Fruit fly (Drosophila melanogaster) whole organism, prepupa: ENCODE results near the gene CG33796.
A peak's percentile ranks its signal among the peaks of the same experiment; 100 is the strongest.

Experiments used
- CG10631 ChIP-seq: fragments of 200-800 bp; sonication (Bioruptor generic); optimal IDR thresholded peaks from 2 replicates; lab custom pipeline; 2016; ENCODE audit warnings: missing biosample characterization, missing genetic modification characterization
- CG11294 ChIP-seq: fragments of 200-800 bp; sonication (Bioruptor generic); IDR thresholded peaks from 2 replicates; pipeline ENCODE4 v1.3.6; 2022; ENCODE audit warnings: missing biosample characterization, missing genetic modification characterization
- CG11762 ChIP-seq: fragments of 200-800 bp; sonication (Bioruptor generic); optimal IDR thresholded peaks from 3 replicates; lab custom pipeline; 2016; ENCODE audit warnings: missing biosample characterization, missing genetic modification characterization; ENCODE audit not compliant: insufficient read depth
- CG11902 ChIP-seq: fragments of 200-800 bp; sonication (Bioruptor generic); optimal IDR thresholded peaks from 3 replicates; lab custom pipeline; 2016; ENCODE audit warnings: missing biosample characterization, missing genetic modification characterization
- CG15336 ChIP-seq: fragments of 200-800 bp; sonication (Bioruptor generic); IDR thresholded peaks from 2 replicates; pipeline ENCODE4 v1.3.6; 2022; ENCODE audit warnings: missing biosample characterization, missing genetic modification characterization
- CG1621 ChIP-seq: fragments of 200-800 bp; sonication (Bioruptor generic); optimal IDR thresholded peaks from 3 replicates; lab custom pipeline; 2018; ENCODE audit warnings: missing biosample characterization, mild to moderate bottlenecking, missing genetic modification characterization
- CG16779 ChIP-seq: fragments of 200-800 bp; sonication (Bioruptor generic); optimal IDR thresholded peaks from 3 replicates; lab custom pipeline; 2017; ENCODE audit warnings: missing biosample characterization, mild to moderate bottlenecking, missing genetic modification characterization
- CG3032 ChIP-seq: fragments of 200-800 bp; optimal IDR thresholded peaks from 2 replicates; lab custom pipeline; 2019; ENCODE audit warnings: missing biosample characterization, mild to moderate bottlenecking, missing genetic modification characterization, moderate library complexity
- CG31627 ChIP-seq: fragments of 200-800 bp; sonication (Bioruptor generic); optimal IDR thresholded peaks from 3 replicates; lab custom pipeline; 2016; ENCODE audit warnings: missing biosample characterization, missing genetic modification characterization
- CG32006 ChIP-seq: fragments of 200-800 bp; sonication (Bioruptor generic); optimal IDR thresholded peaks from 3 replicates; lab custom pipeline; 2017; ENCODE audit warnings: missing biosample characterization, mild to moderate bottlenecking, missing genetic modification characterization
- CG34406 ChIP-seq: fragments of 200-800 bp; sonication (Bioruptor generic); optimal IDR thresholded peaks from 3 replicates; lab custom pipeline; 2016; ENCODE audit warnings: missing biosample characterization, missing genetic modification characterization
- CG3919 ChIP-seq: fragments of 200-800 bp; sonication (Bioruptor generic); optimal IDR thresholded peaks from 3 replicates; lab custom pipeline; 2016; ENCODE audit warnings: missing biosample characterization, missing genetic modification characterization
- CG4318 ChIP-seq: fragments of 200-800 bp; sonication (Bioruptor generic); optimal IDR thresholded peaks from 3 replicates; lab custom pipeline; 2017; ENCODE audit warnings: missing biosample characterization, mild to moderate bottlenecking, missing genetic modification characterization
- CG6163 ChIP-seq: fragments of 200-800 bp; sonication (Bioruptor generic); IDR thresholded peaks from 3 replicates; pipeline ENCODE4 v1.3.6; 2022; ENCODE audit warnings: missing biosample characterization, missing genetic modification characterization
- CG6276 ChIP-seq: fragments of 200-800 bp; sonication (Bioruptor generic); optimal IDR thresholded peaks from 2 replicates; lab custom pipeline; 2017; ENCODE audit warnings: missing biosample characterization, mild to moderate bottlenecking, missing genetic modification characterization
- CG6792 ChIP-seq: fragments of 200-800 bp; sonication (Bioruptor generic); optimal IDR thresholded peaks from 3 replicates; lab custom pipeline; 2016; ENCODE audit warnings: missing biosample characterization, missing genetic modification characterization
- CG6808 ChIP-seq: fragments of 200-800 bp; sonication (Bioruptor generic); optimal IDR thresholded peaks from 3 replicates; lab custom pipeline; 2017; ENCODE audit warnings: missing biosample characterization, missing genetic modification characterization, mild to moderate bottlenecking, moderate library complexity, missing genetic modification reagents
- CG6854 ChIP-seq: fragments of 200-800 bp; sonication (Bioruptor generic); optimal IDR thresholded peaks from 2 replicates; lab custom pipeline; 2017; ENCODE audit warnings: missing biosample characterization, mild to moderate bottlenecking, missing genetic modification characterization
- CG8119 ChIP-seq: fragments of 200-800 bp; sonication (Bioruptor generic); IDR thresholded peaks from 3 replicates; pipeline ENCODE4 v1.3.6; 2022; ENCODE audit warnings: missing biosample characterization, missing genetic modification characterization
- CG8319 ChIP-seq: fragments of 200-800 bp; sonication (Bioruptor generic); optimal IDR thresholded peaks from 3 replicates; lab custom pipeline; 2016; ENCODE audit warnings: missing biosample characterization, missing genetic modification characterization
- CG9139 ChIP-seq: fragments of 200-800 bp; sonication (Bioruptor generic); optimal IDR thresholded peaks from 3 replicates; lab custom pipeline; 2017; ENCODE audit warnings: missing biosample characterization, mild to moderate bottlenecking, missing genetic modification characterization
- Eip75B ChIP-seq: fragments of 200-800 bp; sonication (Bioruptor generic); optimal IDR thresholded peaks from 3 replicates; lab custom pipeline; 2016; ENCODE audit warnings: missing biosample characterization, missing genetic modification characterization
- Eip78C ChIP-seq: fragments of 200-800 bp; sonication (Bioruptor generic); peaks from one replicate; lab custom pipeline; 2016; ENCODE audit warnings: missing biosample characterization, missing genetic modification characterization
- Eip93F ChIP-seq: fragments of 200-800 bp; sonication (Bioruptor generic); optimal IDR thresholded peaks from 2 replicates; lab custom pipeline; 2016; ENCODE audit warnings: missing biosample characterization, mild to moderate bottlenecking, missing genetic modification characterization
- Ets96B ChIP-seq: fragments of 200-800 bp; optimal IDR thresholded peaks from 2 replicates; lab custom pipeline; 2019; ENCODE audit warnings: missing biosample characterization, mild to moderate bottlenecking, missing genetic modification characterization, moderate library complexity
- Gug ChIP-seq: fragments of 200-800 bp; sonication (Bioruptor generic); IDR thresholded peaks from 2 replicates; pipeline ENCODE4 v1.3.6; 2022; ENCODE audit warnings: missing biosample characterization, missing genetic modification characterization
- Hr39 ChIP-seq: fragments of 200-800 bp; sonication (Bioruptor generic); optimal IDR thresholded peaks from 2 replicates; lab custom pipeline; 2016; ENCODE audit warnings: missing biosample characterization, missing genetic modification characterization
- Hr4 ChIP-seq: fragments of 200-800 bp; sonication (Bioruptor generic); optimal IDR thresholded peaks from 3 replicates; lab custom pipeline; 2016; ENCODE audit warnings: missing biosample characterization, missing genetic modification characterization
- Lpt ChIP-seq: fragments of 200-800 bp; sonication (Bioruptor generic); optimal IDR thresholded peaks from 3 replicates; lab custom pipeline; 2016; ENCODE audit warnings: missing biosample characterization, missing genetic modification characterization
- OdsH ChIP-seq: fragments of 200-800 bp; sonication (Bioruptor generic); optimal IDR thresholded peaks from 3 replicates; lab custom pipeline; 2016; ENCODE audit warnings: missing biosample characterization, missing genetic modification characterization
- Smox ChIP-seq: fragments of 200-800 bp; sonication (Bioruptor generic); optimal IDR thresholded peaks from 3 replicates; lab custom pipeline; 2016; ENCODE audit warnings: missing biosample characterization, missing genetic modification characterization
- Sox102F ChIP-seq: fragments of 200-800 bp; sonication (Bioruptor generic); optimal IDR thresholded peaks from 2 replicates; lab custom pipeline; 2016; ENCODE audit warnings: missing biosample characterization, mild to moderate bottlenecking, missing genetic modification characterization
- Sox14 ChIP-seq: fragments of 200-800 bp; sonication (Bioruptor generic); optimal IDR thresholded peaks from 3 replicates; lab custom pipeline; 2016; ENCODE audit warnings: missing biosample characterization, missing genetic modification characterization
- achi ChIP-seq: fragments of 200-800 bp; sonication (Bioruptor generic); optimal IDR thresholded peaks from 3 replicates; lab custom pipeline; 2016; ENCODE audit warnings: missing biosample characterization, missing genetic modification characterization
- cyc ChIP-seq: fragments of 200-800 bp; sonication (Bioruptor generic); optimal IDR thresholded peaks from 3 replicates; lab custom pipeline; 2016; ENCODE audit warnings: missing biosample characterization, missing genetic modification characterization
- eg ChIP-seq: fragments of 200-800 bp; sonication (Bioruptor generic); IDR thresholded peaks from 3 replicates; pipeline ENCODE4 v1.3.6; 2022; ENCODE audit warnings: missing biosample characterization, missing genetic modification characterization
- fd59A ChIP-seq: fragments of 200-800 bp; sonication (Bioruptor generic); optimal IDR thresholded peaks from 2 replicates; lab custom pipeline; 2017; ENCODE audit warnings: missing biosample characterization, mild to moderate bottlenecking, missing genetic modification characterization, missing genetic modification reagents
- fd85E ChIP-seq: fragments of 200-800 bp; sonication (Bioruptor generic); optimal IDR thresholded peaks from 3 replicates; lab custom pipeline; 2016; ENCODE audit warnings: missing biosample characterization, missing genetic modification characterization
- fkh ChIP-seq: fragments of 200-800 bp; sonication (Bioruptor generic); optimal IDR thresholded peaks from 3 replicates; lab custom pipeline; 2017; ENCODE audit warnings: missing biosample characterization, mild to moderate bottlenecking, missing genetic modification characterization, moderate library complexity
- net ChIP-seq: fragments of 200-800 bp; sonication (Bioruptor generic); optimal IDR thresholded peaks from 3 replicates; lab custom pipeline; 2016; ENCODE audit warnings: missing biosample characterization, missing genetic modification characterization
- pdm3 ChIP-seq: fragments of 200-800 bp; sonication (Bioruptor generic); optimal IDR thresholded peaks from 3 replicates; lab custom pipeline; 2016; ENCODE audit warnings: missing biosample characterization, missing genetic modification characterization
- salr ChIP-seq, 2 experiments: fragments of 200-800 bp; sonication (Bioruptor generic); optimal IDR thresholded peaks; 3 replicates each; lab custom pipeline; 2016 to 2018; ENCODE audit warnings: missing biosample characterization in 2 of 2, missing genetic modification characterization in 2 of 2, mild to moderate bottlenecking in 1 of 2
- ss ChIP-seq, 2 experiments: fragments of 200-800 bp; sonication (Bioruptor generic); optimal IDR thresholded peaks; 2 replicates in 1 of 2; 3 replicates in 1 of 2; lab custom pipeline; 2017 to 2018; ENCODE audit warnings: mild to moderate bottlenecking in 2 of 2, missing biosample characterization in 2 of 2, missing genetic modification characterization in 2 of 2, moderate library complexity in 1 of 2
- svp ChIP-seq: fragments of 200-800 bp; sonication (Bioruptor generic); peaks from one replicate; lab custom pipeline; 2016; ENCODE audit warnings: missing biosample characterization, missing genetic modification characterization
- topi ChIP-seq: fragments of 200-800 bp; sonication (Bioruptor generic); optimal IDR thresholded peaks from 3 replicates; lab custom pipeline; 2016; ENCODE audit warnings: missing biosample characterization, missing genetic modification characterization
- vri ChIP-seq: fragments of 200-800 bp; sonication (Bioruptor generic); optimal IDR thresholded peaks from 3 replicates; lab custom pipeline; 2016; ENCODE audit warnings: missing biosample characterization, mild to moderate bottlenecking, missing genetic modification characterization

CG33796 gene

DNA sequence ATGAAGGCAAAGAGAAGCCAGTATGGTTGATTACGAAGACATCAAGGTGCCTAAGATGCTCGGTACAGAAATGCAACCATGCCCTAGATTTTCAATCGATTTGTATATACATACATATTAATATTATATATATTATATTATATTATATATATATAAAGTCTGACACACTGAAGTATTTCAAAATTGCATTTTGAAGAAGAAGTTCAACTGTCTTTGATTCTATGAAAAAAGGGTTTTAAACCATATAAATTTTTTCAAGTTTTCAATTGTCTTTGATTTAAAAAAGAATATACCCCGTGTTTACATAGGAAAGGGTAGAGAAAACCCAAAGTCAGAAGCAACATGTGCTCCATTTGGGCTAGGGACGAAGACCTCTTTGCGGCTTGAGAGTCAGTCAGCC, 4.9 kb upstream of the CG33796 start (continued):
- TF ChIP-seq CG3919 (GFP tag; lab: Kevin White, UChicago) = peak; percentile 27
- TF ChIP-seq CG6854 (GFP tag; lab: Kevin White, UChicago) = no peak
- no peak for TF ChIP-seq eg (GFP tag; lab: Robert Waterston, UW)
- no peak for TF ChIP-seq CG6276 (GFP tag; lab: Kevin White, UChicago)
- TF ChIP-seq net (GFP tag; lab: Kevin White, UChicago) = no peak
- peak; percentile 53 for TF ChIP-seq OdsH
- TF ChIP-seq svp (GFP tag; lab: Kevin White, UChicago) = peak; percentile 18
- TF ChIP-seq Gug (GFP tag; lab: Robert Waterston, UW) = no peak
- no peak for TF ChIP-seq CG4318
- no peak for TF ChIP-seq CG16779 (tag; lab: Kevin White, UChicago)
- TF ChIP-seq salr (GFP tag; optimal IDR thresholded peaks at IDR 0.05; lab: Kevin White, UChicago) = no peak
- TF ChIP-seq Eip75B (GFP tag; lab: Kevin White, UChicago) = no peak
- peak; percentile 35; the same call in 1 of the 3 replicates for TF ChIP-seq CG8119 (GFP tag; lab: Robert Waterston, UW)
- TF ChIP-seq fd59A (GFP tag; lab: Kevin White, UChicago) = no peak
- TF ChIP-seq fd85E (GFP tag; lab: Kevin White, UChicago) = no peak
- peak; percentile 61 for TF ChIP-seq achi (GFP tag; lab: Kevin White, UChicago)

DNA sequence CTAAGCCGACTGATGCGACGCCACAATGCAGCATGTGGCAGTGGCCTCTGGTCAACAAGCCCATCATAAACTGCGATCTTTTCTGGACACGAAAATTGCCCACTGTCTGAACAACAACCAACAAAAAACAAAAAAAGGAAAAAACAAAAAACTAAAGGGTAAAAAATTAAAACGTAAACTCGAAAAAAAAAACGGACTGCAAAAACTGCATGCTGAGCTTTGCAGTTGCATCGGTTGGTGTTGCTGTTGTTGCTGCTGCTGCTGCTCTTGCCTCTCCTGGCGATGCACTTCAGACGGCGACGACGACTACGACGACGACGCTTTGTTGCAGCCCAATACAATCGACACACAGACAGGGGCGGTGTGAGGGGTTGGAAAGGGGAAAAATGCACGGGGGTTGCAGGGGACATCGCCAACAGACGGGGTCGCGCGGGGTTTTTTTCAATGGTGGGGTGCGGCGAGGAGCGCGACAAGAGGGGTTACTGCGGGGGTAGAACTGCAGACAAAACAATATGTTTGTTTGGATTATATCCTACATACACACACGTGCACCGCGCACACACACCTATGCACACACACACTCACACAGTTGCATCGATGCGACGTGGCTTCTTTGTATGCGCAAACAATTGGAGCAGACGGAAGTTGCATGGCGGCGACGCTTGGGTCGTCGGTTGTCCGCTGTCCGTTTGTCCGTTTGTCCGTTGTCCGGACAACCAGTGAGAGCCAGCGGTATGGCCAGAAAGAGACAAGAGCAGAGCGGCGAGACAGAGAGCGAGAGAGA, 4.1 kb upstream of the CG33796 start:
- TF ChIP-seq CG6792 (peak; percentile 33), Eip78C (GFP tag; lab: Kevin White, UChicago) (peak; percentile 79), achi (GFP tag; lab: Kevin White, UChicago) (no peak), svp (GFP tag; lab: Kevin White, UChicago) (no peak), ss (GFP tag; optimal IDR thresholded peaks at IDR 0.05; lab: Kevin White, UChicago) (peak; percentile 77 to 83), fd59A (GFP tag; lab: Kevin White, UChicago) (no peak), Smox (no peak), topi (GFP tag; lab: Kevin White, UChicago) (no peak), fkh (GFP tag; lab: Kevin White, UChicago) (no peak), salr (GFP tag; optimal IDR thresholded peaks at IDR 0.05; lab: Kevin White, UChicago) (no peak), CG4318 (no peak), CG16779 (tag; lab: Kevin White, UChicago) (peak; percentile 33), CG6276 (GFP tag; lab: Kevin White, UChicago) (no peak), CG3032 (tag; lab: Kevin White, UChicago) (peak; percentile 6), CG1621 (peak; percentile 50), CG6163 (GFP tag; lab: Robert Waterston, UW) (no peak; the same call in none of the 3 replicates), Eip93F (GFP tag; lab: Kevin White, UChicago) (no peak), CG8319 (GFP tag; lab: Kevin White, UChicago) (no peak), CG11294 (no peak), CG10631 (GFP tag; lab: Kevin White, UChicago) (no peak), Hr39 (GFP tag; lab: Kevin White, UChicago) (no peak), CG3919 (GFP tag; lab: Kevin White, UChicago) (peak; percentile 40), net (GFP tag; lab: Kevin White, UChicago) (peak; percentile 6), CG11902 (no peak), cyc (no peak), CG31627 (GFP tag; lab: Kevin White, UChicago) (no peak), CG11762 (peak; percentile 2), CG9139 (GFP tag; lab: Kevin White, UChicago) (peak; percentile 60), Sox102F (no peak), Ets96B (tag; lab: Kevin White, UChicago) (peak; percentile 28), CG6808 (peak; percentile 74), CG34406 (GFP tag; lab: Kevin White, UChicago) (no peak), Eip75B (GFP tag; lab: Kevin White, UChicago) (no peak), fd85E (GFP tag; lab: Kevin White, UChicago) (no peak), pdm3 (GFP tag; lab: Kevin White, UChicago) (no peak), vri (GFP tag; lab: Kevin White, UChicago) (no peak), Sox14 (no peak), eg (GFP tag; lab: Robert Waterston, UW) (0 out of 3 replicates have a peak, but pooled peaks have one; percentile 19), CG6854 (GFP tag; lab: Kevin White, UChicago) (peak; percentile 4), Hr4 (GFP tag; lab: Kevin White, UChicago) (no peak), OdsH (no peak), CG15336 (GFP tag; lab: Robert Waterston, UW) (no peak), Lpt (GFP tag; lab: Kevin White, UChicago) (peak; percentile 37), CG32006 (GFP tag; lab: Kevin White, UChicago) (no peak)
